Worm (Caenorhabditis elegans) whole organism, midembryonic: ENCODE data around the gene Y73B3A.4.
"Not testable (repeated sequence)": the region's sequence is repeated elsewhere in the genome, so short reads cannot be mapped to it uniquely, and the experiment has no call there.

Experiments
- T22C8.4 ChIP-seq: fragments of 200-800 bp; sonication (Bioruptor generic); IDR thresholded peaks from 2 replicates; pipeline ENCODE4 v1.3.6; 2022; ENCODE audit warnings: missing genetic modification characterization, missing compliant biosample characterization
- cog-1 ChIP-seq: sonication (generic microtip); optimal IDR thresholded peaks from 2 replicates; lab custom pipeline; 2016; ENCODE audit warnings: missing genetic modification characterization, missing compliant biosample characterization
- flt-1 ChIP-seq: fragments of 200-800 bp; sonication (Bioruptor generic); IDR thresholded peaks from 2 replicates; pipeline ENCODE4 v1.3.6; 2022; ENCODE audit warnings: missing genetic modification characterization, missing compliant biosample characterization
- klf-2 ChIP-seq: fragments of 200-800 bp; sonication (Bioruptor generic); conservative IDR thresholded peaks from 2 replicates; pipeline ENCODE4 v1.3.6; 2022; ENCODE audit warnings: missing genetic modification reagents, missing genetic modification characterization, missing compliant biosample characterization
- med-1 ChIP-seq: sonication (generic microtip); optimal IDR thresholded peaks from 2 replicates; lab custom pipeline; 2017; ENCODE audit warnings: missing genetic modification characterization, mild to moderate bottlenecking, missing compliant biosample characterization, antibody characterized with exemption, missing genetic modification reagents; ENCODE audit not compliant: insufficient read depth
- ref-1 ChIP-seq: fragments of 200-800 bp; sonication (Bioruptor generic); conservative IDR thresholded peaks from 2 replicates; pipeline ENCODE4 v1.3.6; 2022; ENCODE audit warnings: missing genetic modification reagents, missing genetic modification characterization, missing compliant biosample characterization
- tab-1 ChIP-seq: fragments of 200-800 bp; sonication (Bioruptor generic); IDR thresholded peaks from 2 replicates; pipeline ENCODE4 v1.3.6; 2022; ENCODE audit warnings: missing genetic modification characterization, missing compliant biosample characterization
- ztf-23 ChIP-seq: fragments of 200-800 bp; sonication (Bioruptor generic); IDR thresholded peaks from 2 replicates; pipeline ENCODE4 v1.3.6; 2022; ENCODE audit warnings: missing genetic modification reagents, missing genetic modification characterization, missing compliant biosample characterization
- ztf-29 ChIP-seq: fragments of 200-800 bp; sonication (Bioruptor generic); IDR thresholded peaks from 2 replicates; pipeline ENCODE4 v1.3.6; 2022; ENCODE audit warnings: missing genetic modification reagents, missing genetic modification characterization, missing compliant biosample characterization

Gene Y73B3A.4

DNA sequence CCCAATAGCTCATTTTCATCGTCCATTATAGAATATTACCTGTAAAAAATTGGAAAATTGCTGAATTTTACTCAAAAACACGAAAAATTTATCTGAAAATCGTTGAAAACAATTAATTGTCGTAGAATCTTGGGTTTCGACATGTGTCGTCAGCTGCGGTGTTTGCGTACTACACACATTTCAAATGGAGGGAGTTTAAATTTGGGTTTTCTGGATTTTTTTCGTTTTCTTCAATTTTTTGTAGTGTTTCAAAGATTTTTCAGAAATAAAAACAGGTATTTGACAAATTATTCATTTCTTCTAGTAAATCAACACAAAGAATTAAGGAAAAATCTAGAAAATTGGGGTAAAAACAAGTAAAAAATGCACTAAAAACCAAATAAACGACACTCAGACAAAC, at the start of gene Y73B3A.4:
Y73B3A.4 (minus strand) TSS at position 41 of the 400 bp plus-strand sequence.
- not testable (repeated sequence) for TF ChIP-seq klf-2 (GFP tag; lab: Robert Waterston, UW); ztf-23 (GFP tag; lab: Robert Waterston, UW); med-1 (GFP tag; lab: Kevin White, UChicago)

- no peak for TF ChIP-seq med-1 (GFP tag; lab: Kevin White, UChicago)
- TF ChIP-seq ref-1 = no peak
- TF ChIP-seq T22C8.4 (GFP tag; lab: Robert Waterston, UW) = no peak
- TF ChIP-seq cog-1 = no peak
- TF ChIP-seq tab-1 (GFP tag; lab: Robert Waterston, UW) = no peak
- TF ChIP-seq flt-1 (GFP tag; lab: Robert Waterston, UW) = no peak
- TF ChIP-seq ztf-29 (GFP tag; lab: Robert Waterston, UW) = no peak
- no peak for TF ChIP-seq ztf-23 (GFP tag; lab: Robert Waterston, UW)
- TF ChIP-seq klf-2 (GFP tag; lab: Robert Waterston, UW) = no peak
Observed at ce11 chrX:147824-148223, 43.2 kb upstream of the Y73B3A.4 start, which contains the start of gene Y73B3A.11. Y73B3A.11 (plus strand) TSS chrX:148124.

DNA sequence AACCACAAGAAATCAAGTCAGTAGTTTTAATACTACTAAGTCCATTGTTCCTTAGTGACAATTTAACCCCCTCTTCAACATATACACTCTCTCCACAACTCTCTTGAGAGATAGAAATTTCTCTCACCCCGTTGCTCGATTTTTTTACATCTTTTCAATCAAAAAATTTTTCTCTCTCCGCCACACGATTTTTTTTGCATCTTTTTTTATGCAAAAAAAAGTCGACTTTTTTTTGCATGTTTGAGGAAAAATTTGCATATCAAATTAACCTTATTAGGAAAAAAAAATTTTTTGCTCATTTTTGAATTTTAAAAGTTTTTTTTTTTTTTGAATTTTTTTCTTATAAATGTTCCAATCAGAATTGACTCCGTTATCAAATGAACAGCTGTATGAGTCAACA, 42.3 kb upstream of the Y73B3A.4 start:
- TF ChIP-seq cog-1 (no peak), ztf-23 (GFP tag; lab: Robert Waterston, UW) (no peak), ref-1 (no peak), tab-1 (GFP tag; lab: Robert Waterston, UW) (no peak), klf-2 (GFP tag; lab: Robert Waterston, UW) (no peak), T22C8.4 (GFP tag; lab: Robert Waterston, UW) (no peak), med-1 (GFP tag; lab: Kevin White, UChicago) (no peak), flt-1 (GFP tag; lab: Robert Waterston, UW) (no peak)

DNA sequence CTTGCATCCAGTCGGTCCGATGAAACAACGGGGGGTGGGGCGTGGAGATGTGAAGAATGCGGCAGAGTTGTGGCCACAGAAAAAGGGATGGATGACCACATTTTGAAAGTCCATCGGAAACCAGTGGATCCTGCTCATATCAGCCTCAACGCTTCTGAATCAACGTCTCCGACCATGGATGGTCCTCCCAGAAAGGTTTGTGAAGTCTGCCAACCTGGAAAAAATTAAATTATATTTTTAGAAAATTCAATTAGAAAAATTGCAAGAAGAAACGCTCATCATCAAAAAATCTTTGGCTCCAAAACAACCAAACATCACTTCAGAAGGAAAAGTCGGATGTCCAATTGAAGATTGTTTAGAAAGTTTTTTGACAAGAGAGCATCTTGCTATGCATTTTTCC, 36.6 kb upstream of the Y73B3A.4 start, which contains the start of gene Y73B3A.8:
Y73B3A.8 (minus strand) TSS at position 101 of the 400 bp plus-strand sequence.
- TF ChIP-seq flt-1 (GFP tag; lab: Robert Waterston, UW) (no peak), med-1 (GFP tag; lab: Kevin White, UChicago) (no peak)

DNA sequence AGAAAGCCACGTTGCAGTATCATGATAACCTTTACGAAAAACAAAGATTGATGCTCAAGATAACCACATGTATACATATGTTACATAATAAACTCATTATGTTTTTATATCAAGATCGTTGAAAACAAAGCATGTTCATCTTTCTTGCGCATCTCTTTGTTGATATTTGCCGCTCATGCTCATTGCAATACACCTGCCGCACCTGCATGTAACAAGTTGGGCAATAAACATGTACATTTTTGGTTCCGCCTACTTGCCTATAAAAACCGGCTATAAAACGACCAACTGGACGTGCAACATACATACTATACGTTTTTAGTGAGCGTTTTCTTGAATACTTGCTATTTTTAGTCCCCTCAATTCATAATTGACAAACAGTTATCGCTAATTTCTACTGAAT, 14.8 kb upstream of the Y73B3A.4 start, which contains the start of gene fbxa-16:
fbxa-16 (plus strand) TSS at position 301 of the 400 bp plus-strand sequence.
- not testable (repeated sequence) for TF ChIP-seq T22C8.4 (GFP tag; lab: Robert Waterston, UW); cog-1; tab-1 (GFP tag; lab: Robert Waterston, UW)

ce11 chrX:117080-117479, 12.5 kb upstream of the Y73B3A.4 start, which contains the start of gene fbxa-222:
fbxa-222 (plus strand) TSS chrX:117380.
- no peak for TF ChIP-seq ztf-23 (GFP tag; lab: Robert Waterston, UW)
- no peak for TF ChIP-seq flt-1 (GFP tag; lab: Robert Waterston, UW)
- TF ChIP-seq med-1 (GFP tag; lab: Kevin White, UChicago) = no peak
- no peak for TF ChIP-seq tab-1 (GFP tag; lab: Robert Waterston, UW)
- TF ChIP-seq T22C8.4 (GFP tag; lab: Robert Waterston, UW) = no peak
- TF ChIP-seq cog-1 = no peak
- TF ChIP-seq ztf-29 (GFP tag; lab: Robert Waterston, UW) = no peak
- TF ChIP-seq klf-2 (GFP tag; lab: Robert Waterston, UW) = no peak
- TF ChIP-seq ref-1 = no peak

DNA sequence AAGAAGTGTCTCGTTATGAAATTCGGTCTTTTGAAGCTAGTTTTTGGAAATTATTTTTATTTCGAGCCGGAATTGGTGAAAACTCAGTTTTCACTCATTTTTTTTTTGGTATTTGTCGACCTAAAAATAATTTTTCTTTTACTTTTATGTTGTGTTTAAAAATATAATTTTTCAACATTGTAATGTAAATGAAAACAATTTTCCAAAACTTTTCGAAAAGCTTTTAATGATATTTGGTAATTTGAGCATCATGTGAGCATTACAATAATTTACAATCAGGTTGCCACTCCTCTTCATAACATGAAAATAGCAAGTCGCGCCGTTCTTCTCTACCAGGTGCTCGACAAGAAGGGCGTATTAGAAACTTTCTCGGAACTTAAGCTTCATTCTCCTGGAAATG, 9.8 kb upstream of the Y73B3A.4 start, which contains the start of gene fbxa-221:
fbxa-221 (plus strand) TSS at position 301 of the 400 bp plus-strand sequence.
- not testable (repeated sequence) for TF ChIP-seq T22C8.4 (GFP tag; lab: Robert Waterston, UW); ref-1; med-1 (GFP tag; lab: Kevin White, UChicago)

- not testable (repeated sequence) for TF ChIP-seq flt-1, T22C8.4, ztf-23 (GFP tag; lab: Robert Waterston, UW)
Observed at ce11 chrX:108929-109328, 4.4 kb upstream of the Y73B3A.4 start, which contains the start of gene elk-2. elk-2 (minus strand) TSS chrX:109029.

DNA sequence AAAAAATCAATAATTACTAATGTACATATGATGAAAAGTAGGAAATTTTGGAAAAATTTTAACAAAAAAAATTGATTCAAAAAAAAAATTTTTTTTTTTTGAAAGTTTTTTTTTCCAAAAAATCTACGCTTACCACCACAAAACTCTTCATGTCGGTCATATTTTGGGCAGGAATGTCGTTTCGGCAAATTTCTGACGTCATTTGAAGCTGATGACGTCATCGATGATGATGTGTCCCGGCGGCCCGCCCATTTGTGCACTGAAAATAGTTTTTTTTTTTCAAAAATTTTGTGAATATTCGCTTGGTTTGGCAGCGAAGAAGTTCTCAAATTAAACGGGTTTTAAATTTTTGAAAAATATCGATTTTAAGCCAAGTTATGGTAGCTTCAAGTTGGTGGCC, 15.7 kb downstream of the Y73B3A.4 start:
- TF ChIP-seq T22C8.4 (GFP tag; lab: Robert Waterston, UW) (no peak), cog-1 (no peak), ref-1 (no peak), tab-1 (GFP tag; lab: Robert Waterston, UW) (no peak), ztf-29 (GFP tag; lab: Robert Waterston, UW) (no peak), klf-2 (GFP tag; lab: Robert Waterston, UW) (no peak), ztf-23 (GFP tag; lab: Robert Waterston, UW) (no peak), med-1 (GFP tag; lab: Kevin White, UChicago) (no peak)

ce11 chrX:84602-85001, 20.0 kb downstream of the Y73B3A.4 start:
- TF ChIP-seq T22C8.4 (GFP tag; lab: Robert Waterston, UW) = peak; percentile 52; the same call in 1 of the 2 replicates
- no peak for TF ChIP-seq ref-1

- TF ChIP-seq klf-2 (GFP tag; lab: Robert Waterston, UW); med-1 (GFP tag; lab: Kevin White, UChicago); flt-1 (GFP tag; lab: Robert Waterston, UW): not testable (repeated sequence)
Observed at ce11 chrX:47484-47883, 57.1 kb downstream of the Y73B3A.4 start, which contains the start of gene Y73B3A.20. Y73B3A.20 (plus strand) TSS chrX:47690.
